Worm (Caenorhabditis elegans) whole organism, young adult: Measurements from ENCODE around the gene trxr-2.
A peak's percentile ranks its signal among the peaks of the same experiment; 100 is the strongest.

Experiments
- B0261.1 ChIP-seq: sonication (generic microtip); optimal IDR thresholded peaks from 2 replicates; lab custom pipeline; 2016; ENCODE audit warnings: mild to moderate bottlenecking, missing genetic modification characterization, moderate library complexity, missing compliant biosample characterization
- C06A6.2 ChIP-seq: fragments of 200-800 bp; sonication (Bioruptor generic); conservative IDR thresholded peaks from 2 replicates; pipeline ENCODE4 v1.3.6; 2022; ENCODE audit warnings: missing genetic modification characterization, missing compliant biosample characterization
- D2030.7 ChIP-seq: fragments of 200-800 bp; sonication (Bioruptor generic); IDR thresholded peaks from 2 replicates; pipeline ENCODE4 v1.3.6; 2022; ENCODE audit warnings: missing genetic modification reagents, missing genetic modification characterization, missing compliant biosample characterization
- F22D6.2 ChIP-seq: sonication (generic microtip); optimal IDR thresholded peaks from 2 replicates; lab custom pipeline; 2016; ENCODE audit warnings: mild to moderate bottlenecking, missing genetic modification characterization, missing compliant biosample characterization
- F52B5.7 ChIP-seq: sonication (generic microtip); optimal IDR thresholded peaks from 2 replicates; lab custom pipeline; 2016; ENCODE audit warnings: mild to moderate bottlenecking, missing genetic modification characterization, missing compliant biosample characterization
- F57A8.1 ChIP-seq: fragments of 200-800 bp; sonication (Bioruptor generic); optimal IDR thresholded peaks from 2 replicates; lab custom pipeline; 2018; ENCODE audit warnings: mild to moderate bottlenecking, missing genetic modification characterization, moderate library complexity, missing compliant biosample characterization
- K11D2.4 ChIP-seq: fragments of 200-800 bp; sonication (Bioruptor generic); IDR thresholded peaks from 2 replicates; pipeline ENCODE4 v1.3.6; 2022; ENCODE audit warnings: missing genetic modification reagents, missing genetic modification characterization, missing compliant biosample characterization
- T07F8.4 ChIP-seq: sonication (generic microtip); optimal IDR thresholded peaks from 2 replicates; lab custom pipeline; 2016; ENCODE audit warnings: mild to moderate bottlenecking, missing genetic modification characterization, moderate library complexity, missing compliant biosample characterization
- T26A5.8 ChIP-seq: sonication (generic microtip); optimal IDR thresholded peaks from 2 replicates; lab custom pipeline; 2016; ENCODE audit warnings: missing genetic modification characterization, missing compliant biosample characterization
- Y53F4B.3 ChIP-seq: fragments of 200-800 bp; sonication (Bioruptor generic); IDR thresholded peaks from 2 replicates; pipeline ENCODE4 v1.3.6; 2022; ENCODE audit warnings: missing genetic modification reagents, missing genetic modification characterization, missing compliant biosample characterization
- akir-1 ChIP-seq: fragments of 200-800 bp; sonication (Bioruptor generic); optimal IDR thresholded peaks from 2 replicates; lab custom pipeline; 2018; ENCODE audit warnings: mild to moderate bottlenecking, missing genetic modification characterization, moderate library complexity, missing compliant biosample characterization
- aptf-2 ChIP-seq: fragments of 200-800 bp; sonication (Bioruptor generic); conservative IDR thresholded peaks from 2 replicates; pipeline ENCODE4 v1.3.6; 2022; ENCODE audit warnings: missing genetic modification reagents, missing genetic modification characterization, missing compliant biosample characterization
- attf-3 ChIP-seq: fragments of 200-800 bp; sonication (Bioruptor generic); conservative IDR thresholded peaks from 2 replicates; pipeline ENCODE4 v1.3.6; 2022; ENCODE audit warnings: missing genetic modification reagents, missing genetic modification characterization, missing compliant biosample characterization
- cebp-2 ChIP-seq: fragments of 200-800 bp; sonication (Bioruptor generic); IDR thresholded peaks from 2 replicates; pipeline ENCODE4 v1.3.6; 2022; ENCODE audit warnings: missing genetic modification characterization, missing compliant biosample characterization
- ceh-100 ChIP-seq: fragments of 200-800 bp; sonication (Bioruptor generic); IDR thresholded peaks from 2 replicates; pipeline ENCODE4 v1.3.6; 2022; ENCODE audit warnings: missing genetic modification reagents, missing genetic modification characterization, missing compliant biosample characterization
- ceh-79 ChIP-seq: sonication (generic microtip); optimal IDR thresholded peaks from 2 replicates; lab custom pipeline; 2017; ENCODE audit warnings: mild to moderate bottlenecking, missing genetic modification characterization, missing compliant biosample characterization
- egl-18 ChIP-seq: fragments of 200-800 bp; sonication (Bioruptor generic); IDR thresholded peaks from 2 replicates; pipeline ENCODE4 v1.3.6; 2022; ENCODE audit warnings: missing genetic modification reagents, missing genetic modification characterization, missing compliant biosample characterization
- egl-44 ChIP-seq: fragments of 200-800 bp; sonication (Bioruptor generic); IDR thresholded peaks from 2 replicates; pipeline ENCODE4 v1.3.6; 2022; ENCODE audit warnings: missing genetic modification reagents, missing genetic modification characterization, missing compliant biosample characterization
- egrh-3 ChIP-seq: fragments of 200-800 bp; sonication (Bioruptor generic); IDR thresholded peaks from 2 replicates; pipeline ENCODE4 v1.3.6; 2022; ENCODE audit warnings: missing genetic modification reagents, missing genetic modification characterization, missing compliant biosample characterization
- fkh-3 ChIP-seq: sonication (generic microtip); optimal IDR thresholded peaks from 2 replicates; lab custom pipeline; 2016; ENCODE audit warnings: mild to moderate bottlenecking, missing genetic modification characterization, missing compliant biosample characterization
- him-1 ChIP-seq: sonication (generic microtip); optimal IDR thresholded peaks from 2 replicates; lab custom pipeline; 2016; ENCODE audit warnings: missing genotype, missing genetic modification reagents, missing genetic modification characterization, missing compliant biosample characterization
- hlh-12 ChIP-seq: sonication (generic microtip); optimal IDR thresholded peaks from 2 replicates; lab custom pipeline; 2016; ENCODE audit warnings: missing genetic modification characterization, missing compliant biosample characterization
- hmg-1.2 ChIP-seq: fragments of 200-800 bp; sonication (Bioruptor generic); IDR thresholded peaks from 2 replicates; pipeline ENCODE4 v1.3.6; 2022; ENCODE audit warnings: missing genetic modification reagents, missing genetic modification characterization, missing compliant biosample characterization
- hmg-20 ChIP-seq: fragments of 200-800 bp; sonication (Bioruptor generic); IDR thresholded peaks from 2 replicates; pipeline ENCODE4 v1.3.6; 2022; ENCODE audit warnings: missing genetic modification reagents, missing genetic modification characterization, missing compliant biosample characterization
- hsf-1 ChIP-seq: fragments of 200-800 bp; sonication (Bioruptor generic); IDR thresholded peaks from 2 replicates; pipeline ENCODE4 v1.3.6; 2022; ENCODE audit warnings: missing genetic modification reagents, missing genetic modification characterization, missing compliant biosample characterization
- lin-35 ChIP-seq, 3 experiments: fragments of 150-350 bp in 2 of 3; sonication (generic microtip) in 1 of 3; optimal IDR thresholded peaks; 2 replicates each; lab custom pipeline; 2014 to 2018; ENCODE audit warnings: missing biosample characterization in 3 of 3, missing genetic modification characterization in 3 of 3, missing genetic modification reagents in 3 of 3
- lin-54 ChIP-seq: fragments of 200-800 bp; sonication (Bioruptor generic); optimal IDR thresholded peaks from 2 replicates; lab custom pipeline; 2018; ENCODE audit warnings: mild to moderate bottlenecking, missing genetic modification characterization, missing compliant biosample characterization
- lsy-27 ChIP-seq: sonication (generic microtip); optimal IDR thresholded peaks from 2 replicates; lab custom pipeline; 2017; ENCODE audit warnings: missing genetic modification characterization, mild to moderate bottlenecking, missing compliant biosample characterization, antibody characterized with exemption, missing genotype, borderline replicate concordance; ENCODE audit not compliant: insufficient read depth
- madf-6 ChIP-seq: fragments of 200-800 bp; sonication (Bioruptor generic); IDR thresholded peaks from 2 replicates; pipeline ENCODE4 v1.3.6; 2022; ENCODE audit warnings: missing genetic modification reagents, missing genetic modification characterization, missing compliant biosample characterization
- madf-8 ChIP-seq: fragments of 200-800 bp; sonication (Bioruptor generic); conservative IDR thresholded peaks from 2 replicates; pipeline ENCODE4 v1.3.6; 2022; ENCODE audit warnings: missing genetic modification reagents, missing genetic modification characterization, missing compliant biosample characterization
- mcd-1 ChIP-seq: fragments of 200-800 bp; sonication (Bioruptor generic); IDR thresholded peaks from 2 replicates; pipeline ENCODE4 v1.3.6; 2022; ENCODE audit warnings: missing genetic modification reagents, missing genetic modification characterization, missing compliant biosample characterization
- mxl-1 ChIP-seq: sonication (generic microtip); optimal IDR thresholded peaks from 2 replicates; lab custom pipeline; 2016; ENCODE audit warnings: missing genetic modification characterization, missing compliant biosample characterization
- nfya-2 ChIP-seq: fragments of 200-800 bp; sonication (Bioruptor generic); IDR thresholded peaks from 2 replicates; pipeline ENCODE4 v1.3.6; 2022; ENCODE audit warnings: missing genetic modification reagents, missing genetic modification characterization, missing compliant biosample characterization
- nfyb-1 ChIP-seq: fragments of 200-800 bp; sonication (Bioruptor generic); IDR thresholded peaks from 2 replicates; pipeline ENCODE4 v1.3.6; 2022; ENCODE audit warnings: missing genetic modification reagents, missing genetic modification characterization, missing compliant biosample characterization
- nhr-179 ChIP-seq: sonication (generic microtip); optimal IDR thresholded peaks from 2 replicates; lab custom pipeline; 2016; ENCODE audit warnings: mild to moderate bottlenecking, missing genetic modification characterization, missing compliant biosample characterization
- pha-4 ChIP-seq: fragments of 150-350 bp; sonication (generic microtip); optimal IDR thresholded peaks from 2 replicates; lab custom pipeline; 2014; ENCODE audit warnings: missing biosample characterization, missing genetic modification reagents, missing genetic modification characterization
- rcor-1 ChIP-seq: fragments of 200-800 bp; sonication (Bioruptor generic); IDR thresholded peaks from 2 replicates; pipeline ENCODE4 v1.3.6; 2022; ENCODE audit warnings: missing genetic modification reagents, missing genetic modification characterization, missing compliant biosample characterization
- repo-1 ChIP-seq: sonication (generic microtip); optimal IDR thresholded peaks from 2 replicates; lab custom pipeline; 2017; ENCODE audit warnings: mild to moderate bottlenecking, missing genetic modification characterization, missing compliant biosample characterization
- rpc-1 ChIP-seq, 2 experiments: fragments of 150-350 bp in 1 of 2; sonication (generic microtip) in 1 of 2; optimal IDR thresholded peaks; 2 replicates each; lab custom pipeline; 2014 to 2018; ENCODE audit warnings: missing biosample characterization in 1 of 2, missing genetic modification characterization in 1 of 2, missing genetic modification reagents in 1 of 2, missing genotype in 1 of 2
- snpc-1.1 ChIP-seq: sonication (generic microtip); optimal IDR thresholded peaks from 2 replicates; lab custom pipeline; 2017; ENCODE audit warnings: missing genetic modification characterization, mild to moderate bottlenecking, missing compliant biosample characterization, antibody characterized with exemption, moderate library complexity, missing genotype, missing genetic modification reagents; ENCODE audit not compliant: insufficient read depth
- snpc-3.4 ChIP-seq: sonication (generic microtip); optimal IDR thresholded peaks from 2 replicates; lab custom pipeline; 2017; ENCODE audit warnings: missing genetic modification characterization, mild to moderate bottlenecking, missing compliant biosample characterization, antibody characterized with exemption, moderate library complexity, missing genotype, missing genetic modification reagents
- sptf-2 ChIP-seq: fragments of 200-800 bp; sonication (Bioruptor generic); optimal IDR thresholded peaks from 2 replicates; lab custom pipeline; 2018; ENCODE audit warnings: mild to moderate bottlenecking, missing genetic modification characterization, missing compliant biosample characterization
- tbx-9 ChIP-seq: sonication (generic microtip); optimal IDR thresholded peaks from 2 replicates; lab custom pipeline; 2016; ENCODE audit warnings: borderline replicate concordance, missing genetic modification characterization, inconsistent platforms, missing compliant biosample characterization
- ztf-26 ChIP-seq: sonication (generic microtip); optimal IDR thresholded peaks from 2 replicates; lab custom pipeline; 2017; ENCODE audit warnings: missing genetic modification characterization, missing compliant biosample characterization
- ztf-3 ChIP-seq: fragments of 200-800 bp; sonication (Bioruptor generic); optimal IDR thresholded peaks from 2 replicates; lab custom pipeline; 2018; ENCODE audit warnings: mild to moderate bottlenecking, missing genetic modification characterization, missing compliant biosample characterization

trxr-2 gene

DNA sequence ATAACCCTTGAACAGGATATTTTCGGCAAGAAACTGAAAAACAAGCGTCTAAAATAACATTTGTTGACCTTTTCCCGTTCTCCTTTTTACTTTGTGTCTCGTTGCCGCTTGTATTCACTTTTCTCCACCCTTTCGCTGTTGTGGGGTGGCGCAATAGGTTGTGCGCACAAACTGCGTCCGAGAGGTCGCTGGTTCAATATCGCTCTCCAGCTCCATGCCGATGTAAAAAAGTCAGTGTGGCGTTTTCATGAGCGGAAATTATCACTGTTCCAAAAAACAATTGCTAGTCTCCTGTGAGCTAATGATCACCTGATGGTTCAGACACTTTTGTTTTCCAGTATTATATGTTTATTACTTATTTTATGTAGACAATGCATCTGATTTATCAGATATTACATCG lies 24.0 kb downstream of the trxr-2 start (continued):
- TF ChIP-seq F52B5.7 (tag; lab: Kevin White, UChicago) (no peak), T07F8.4 (tag; lab: Kevin White, UChicago) (peak; percentile 70), T26A5.8 (tag; lab: Kevin White, UChicago) (peak; percentile 36), sptf-2 (GFP tag; lab: Kevin White, UChicago) (peak; percentile 78), hlh-12 (tag; lab: Kevin White, UChicago) (no peak), ztf-3 (GFP tag; lab: Kevin White, UChicago) (peak; percentile 21), aptf-2 (GFP tag; lab: Robert Waterston, UW) (0 out of 2 replicates have a peak, but pooled peaks have one; percentile 32), tbx-9 (tag; lab: Kevin White, UChicago) (no peak), lin-54 (GFP tag; lab: Kevin White, UChicago) (no peak)

DNA sequence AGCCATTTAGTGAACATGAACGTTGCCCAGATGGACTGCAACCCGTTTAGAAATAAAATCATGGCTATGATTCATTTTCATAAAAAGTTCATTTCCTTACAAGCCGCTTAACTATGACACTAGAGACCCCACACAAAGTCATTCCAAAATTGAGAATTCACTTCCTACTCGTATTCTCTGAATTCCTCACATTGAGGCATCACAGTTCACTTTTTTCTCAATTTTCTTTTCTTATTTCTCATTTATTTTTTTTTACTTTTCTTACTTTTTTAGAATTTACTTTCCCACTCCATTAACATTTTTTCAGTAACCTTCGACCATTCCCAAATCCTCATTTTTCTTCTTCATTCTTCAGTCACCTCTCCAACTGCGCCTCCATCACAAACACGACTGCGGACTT lies 30.8 kb downstream of the trxr-2 start, which contains the start of gene dhrr-1:
TSS of gene dhrr-1 (plus strand) at position 301 of the 400 bp plus-strand sequence.
- TF ChIP-seq snpc-3.4 (no peak), lsy-27 (tag; lab: Kevin White, UChicago) (no peak), ztf-26 (tag; lab: Kevin White, UChicago) (no peak), nfyb-1 (GFP tag; lab: Robert Waterston, UW) (no peak), rpc-1 (optimal IDR thresholded peaks at IDR 0.05; lab: Kevin White, UChicago) (no peak), rpc-1 (tag; optimal IDR thresholded peaks at IDR 0.05; lab: Kevin White, UChicago) (no peak), B0261.1 (tag; lab: Kevin White, UChicago) (no peak), ceh-100 (GFP tag; lab: Robert Waterston, UW) (no peak), F57A8.1 (GFP tag; lab: Kevin White, UChicago) (no peak), ceh-79 (tag; lab: Kevin White, UChicago) (no peak), egl-44 (GFP tag; lab: Robert Waterston, UW) (no peak), nhr-179 (no peak), pha-4 (tag; lab: Kevin White, UChicago) (no peak), Y53F4B.3 (GFP tag; lab: Robert Waterston, UW) (no peak), C06A6.2 (GFP tag; lab: Robert Waterston, UW) (no peak), lin-54 (GFP tag; lab: Kevin White, UChicago) (no peak), madf-6 (no peak), hmg-20 (GFP tag; lab: Robert Waterston, UW) (no peak), fkh-3 (tag; lab: Kevin White, UChicago) (no peak), K11D2.4 (GFP tag; lab: Robert Waterston, UW) (no peak), D2030.7 (no peak)

DNA sequence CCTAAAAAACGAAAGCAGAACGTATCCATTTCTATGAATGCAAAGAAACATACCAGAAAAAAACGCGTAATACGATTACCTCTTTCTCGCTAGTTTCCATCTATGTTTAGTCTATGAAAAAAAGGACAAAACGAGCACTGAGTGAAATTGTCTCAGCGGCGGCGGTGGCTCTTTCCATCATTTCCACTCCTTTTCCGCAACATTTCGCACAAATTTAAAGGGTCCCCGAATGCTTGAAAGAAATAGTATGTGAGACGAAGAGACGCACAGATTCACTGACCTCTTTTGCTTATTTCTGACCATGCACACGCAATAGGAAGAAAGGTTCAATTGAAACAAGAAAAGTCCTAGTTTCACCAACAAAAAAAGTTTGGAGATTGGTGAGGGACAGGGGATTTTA lies 32.7 kb downstream of the trxr-2 start:
- TF ChIP-seq madf-8 (GFP tag; lab: Robert Waterston, UW) (no peak), repo-1 (no peak), hmg-1.2 (GFP tag; lab: Robert Waterston, UW) (0 out of 2 replicates have a peak, but pooled peaks have one; percentile 23)
- TF ChIP-seq, all 124 proteins: peak for 1

DNA sequence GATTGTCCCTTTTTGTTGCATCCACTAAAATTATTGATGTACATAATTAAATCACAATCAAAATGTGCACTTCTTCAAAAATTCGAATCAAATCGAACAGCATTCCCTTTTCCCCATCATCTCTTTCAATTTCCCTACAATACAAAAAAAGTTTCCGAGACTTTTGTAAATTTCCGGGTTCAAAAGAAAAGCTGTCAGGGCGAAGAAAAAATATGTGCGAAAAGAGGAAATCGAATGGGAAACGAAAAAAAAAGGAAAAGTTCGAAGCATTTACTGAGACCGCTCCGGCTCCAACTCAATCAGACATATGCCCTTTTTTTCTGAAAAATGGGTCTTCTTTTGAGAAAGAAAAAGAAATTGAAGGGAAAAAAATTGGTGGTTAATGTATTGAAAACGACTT lies 35.6 kb downstream of the trxr-2 start:
- no peak for TF ChIP-seq nfya-2 (GFP tag; lab: Robert Waterston, UW)
- TF ChIP-seq F22D6.2 (tag; lab: Kevin White, UChicago): no peak
- no peak for TF ChIP-seq attf-3 (GFP tag; lab: Robert Waterston, UW)
- TF ChIP-seq nfyb-1 (GFP tag; lab: Robert Waterston, UW): no peak
- TF ChIP-seq him-1 (tag; lab: Kevin White, UChicago): no peak
- TF ChIP-seq rcor-1: no peak
- TF ChIP-seq cebp-2 (GFP tag; lab: Robert Waterston, UW): no peak
- no peak for TF ChIP-seq egl-18 (GFP tag; lab: Robert Waterston, UW)
- TF ChIP-seq mxl-1 (tag; lab: Kevin White, UChicago): no peak
- no peak for TF ChIP-seq snpc-3.4
- TF ChIP-seq egrh-3 (GFP tag; lab: Robert Waterston, UW): no peak
- TF ChIP-seq akir-1: no peak
- no peak for TF ChIP-seq snpc-1.1
- TF ChIP-seq mcd-1 (GFP tag; lab: Robert Waterston, UW): no peak
- no peak for TF ChIP-seq lin-35 (GFP tag; optimal IDR thresholded peaks at IDR 0.05; lab: Kevin White, UChicago)
- no peak for TF ChIP-seq hsf-1 (GFP tag; lab: Robert Waterston, UW)
